Worm (Caenorhabditis elegans) whole organism, dauer: ENCODE measurements around the gene daf-15.

Experiments used
- unc-62 ChIP-seq: sonication (generic microtip); optimal IDR thresholded peaks from 2 replicates; lab custom pipeline; 2017; ENCODE audit warnings: missing biosample characterization, missing genetic modification reagents, missing genetic modification characterization

daf-15 gene

DNA sequence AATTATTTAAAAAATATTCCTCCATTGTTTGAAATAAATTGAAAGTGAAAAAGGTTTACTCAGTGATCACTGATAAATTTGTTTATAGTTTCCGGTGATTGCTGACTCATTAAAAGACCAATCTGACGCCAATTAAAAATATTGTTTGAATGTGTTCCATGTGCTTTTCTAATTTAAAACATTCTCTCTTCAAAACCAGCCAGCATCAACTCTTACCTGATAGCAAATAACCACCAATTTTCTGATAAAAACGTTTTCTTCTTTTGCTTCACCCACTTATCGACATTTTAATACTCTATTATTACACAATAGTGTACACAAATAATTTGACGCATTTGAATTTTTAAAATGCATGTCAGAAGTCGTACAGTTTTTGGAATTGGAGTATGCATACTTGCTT lies 15.7 kb downstream of the daf-15 start, which contains the start of gene F56D5.6:
F56D5.6 (plus strand) TSS at position 208 of the 400 bp plus-strand sequence.
- TF ChIP-seq unc-62 (GFP tag; lab: Kevin White, UChicago), result no peak

DNA sequence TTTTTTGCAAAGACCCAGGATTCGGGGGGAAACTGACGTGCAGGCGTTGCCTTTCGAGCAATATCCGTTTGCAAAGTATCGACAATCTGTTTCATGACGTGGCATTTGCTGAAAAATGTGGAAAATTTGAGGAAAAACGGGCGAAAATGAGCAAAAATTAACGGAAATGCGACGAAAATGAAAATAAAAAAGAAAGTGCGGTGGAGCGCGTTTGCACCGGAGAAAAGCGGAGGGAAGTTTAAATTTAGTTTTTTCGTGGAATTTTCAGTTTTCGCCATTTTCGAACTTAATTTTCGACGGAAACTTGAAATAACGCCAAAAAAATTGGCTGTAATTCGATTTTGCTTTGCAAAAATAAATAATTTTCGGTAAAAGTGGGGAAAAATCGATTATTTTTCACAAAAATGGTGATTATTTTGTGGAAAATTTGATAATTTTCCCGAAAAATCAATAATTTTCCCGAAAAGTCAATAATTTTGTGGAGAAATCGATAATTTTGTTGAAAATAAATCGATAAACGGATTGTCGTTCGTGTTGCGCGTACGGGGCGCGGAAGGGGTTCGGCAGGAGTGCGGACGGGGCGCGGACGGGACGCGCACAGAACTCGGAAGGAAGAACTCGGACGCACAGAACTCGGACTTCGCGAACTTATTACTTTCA lies 17.9 kb downstream of the daf-15 start:
- TF ChIP-seq unc-62 (GFP tag; lab: Kevin White, UChicago), result no peak

- no peak for TF ChIP-seq unc-62 (GFP tag; lab: Kevin White, UChicago)
These were observed 22.0 kb downstream of the daf-15 start, which contains the start of gene F56D5.5 for ce11 chrIV:9408004-9408403. Gene F56D5.5, minus strand, starts transcription at chrIV:9408104.

ce11 chrIV:9422408-9422807 lies 36.4 kb downstream of the daf-15 start, which contains the start of gene F56D5.9:
Gene F56D5.9, minus strand, starts transcription at chrIV:9422508.
- TF ChIP-seq unc-62 (GFP tag; lab: Kevin White, UChicago), result no peak

- no peak for TF ChIP-seq unc-62 (GFP tag; lab: Kevin White, UChicago)
These were observed 37.1 kb downstream of the daf-15 start, which contains the start of gene srxa-2 for ce11 chrIV:9423095-9423494. Gene srxa-2, plus strand, starts transcription at chrIV:9423395.

DNA sequence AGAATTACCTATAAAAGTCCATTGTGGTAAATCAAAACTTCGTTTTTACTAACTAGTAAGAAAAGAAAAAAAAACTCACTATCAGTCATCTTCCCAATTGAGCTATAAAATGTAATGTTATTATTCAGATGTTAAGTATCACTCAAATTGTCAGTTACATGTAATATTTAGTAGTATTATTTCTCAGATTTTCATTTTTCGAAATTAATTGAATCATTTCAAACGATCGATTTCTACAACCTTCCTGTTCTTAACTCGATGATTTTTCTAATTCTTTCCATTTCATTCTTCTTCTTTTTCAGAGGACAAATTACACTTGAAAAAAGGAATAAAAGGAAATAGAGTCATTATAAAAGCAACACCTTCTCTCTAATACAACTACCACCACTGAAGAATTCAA lies 42.0 kb downstream of the daf-15 start, which contains the start of gene F59B8.1:
F59B8.1 (plus strand) TSS at position 301 of the 400 bp plus-strand sequence.
- TF ChIP-seq unc-62 (GFP tag; lab: Kevin White, UChicago), result no peak

DNA sequence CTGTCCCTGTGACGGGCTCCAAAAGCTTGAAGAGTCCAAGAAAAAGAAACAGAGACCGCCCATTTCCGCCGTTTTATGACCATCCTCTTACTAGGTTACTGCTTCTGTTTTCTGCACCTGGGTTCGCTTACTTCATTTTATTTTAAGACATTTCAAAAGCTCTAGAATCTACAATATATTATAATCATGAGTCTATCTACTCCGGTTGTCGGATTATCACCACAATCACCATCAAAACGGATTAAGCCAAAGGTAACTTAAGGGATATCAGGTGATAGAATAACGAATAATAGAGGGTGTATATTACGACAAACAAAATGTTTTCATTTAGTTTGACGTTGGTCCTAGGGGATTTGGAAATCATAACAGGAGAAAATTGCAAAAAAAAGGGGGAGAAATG lies 46.3 kb downstream of the daf-15 start:
- no peak for TF ChIP-seq unc-62 (GFP tag; lab: Kevin White, UChicago)

ce11 chrIV:9438753-9439152 lies 52.7 kb downstream of the daf-15 start:
- TF ChIP-seq unc-62 (GFP tag; lab: Kevin White, UChicago), result no peak

DNA sequence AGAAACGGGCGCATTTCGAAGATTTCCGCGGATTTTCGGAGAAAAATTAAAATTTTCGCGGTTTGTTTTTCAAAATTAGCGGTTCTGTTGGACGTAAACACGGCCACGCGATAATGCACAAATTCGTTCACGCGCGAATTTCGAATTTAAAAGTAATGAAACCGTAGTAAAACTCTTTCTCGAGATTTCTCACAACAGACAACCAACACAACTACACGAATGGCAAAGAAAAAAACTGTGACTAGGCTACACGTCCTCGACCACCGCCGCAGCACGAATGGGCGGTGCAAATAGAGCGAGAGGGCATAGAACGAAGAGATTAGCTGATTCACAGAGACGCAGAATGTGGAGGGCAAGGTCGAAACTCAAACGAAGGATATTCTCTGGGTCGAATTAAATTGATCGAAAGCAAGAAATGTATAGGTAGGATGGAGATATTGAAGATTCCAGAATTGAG lies 54.9 kb downstream of the daf-15 start, which contains the start of gene idh-1:
idh-1 (minus strand) TSS at position 228 of the 457 bp plus-strand sequence.
- TF ChIP-seq unc-62 (GFP tag; lab: Kevin White, UChicago), result no peak

DNA sequence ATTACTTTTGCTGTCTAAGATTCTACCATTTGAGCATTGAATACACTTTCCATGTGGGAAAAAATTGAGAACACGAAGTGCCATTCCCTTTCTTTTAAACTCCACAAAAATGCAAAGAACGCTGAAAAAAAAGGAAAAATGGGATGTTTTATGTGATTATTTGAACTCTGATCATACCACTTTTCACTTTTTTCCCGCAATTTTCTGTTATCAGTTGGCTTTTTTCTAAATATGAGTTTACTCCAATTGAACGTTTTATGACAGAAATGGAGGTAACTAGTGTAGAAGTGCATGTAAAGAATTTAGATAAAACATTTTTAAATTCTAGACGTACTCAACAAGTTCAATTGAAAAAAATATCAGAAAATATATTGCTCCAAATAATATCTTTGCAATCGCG lies 55.4 kb downstream of the daf-15 start:
- TF ChIP-seq unc-62 (GFP tag; lab: Kevin White, UChicago), result no peak

DNA sequence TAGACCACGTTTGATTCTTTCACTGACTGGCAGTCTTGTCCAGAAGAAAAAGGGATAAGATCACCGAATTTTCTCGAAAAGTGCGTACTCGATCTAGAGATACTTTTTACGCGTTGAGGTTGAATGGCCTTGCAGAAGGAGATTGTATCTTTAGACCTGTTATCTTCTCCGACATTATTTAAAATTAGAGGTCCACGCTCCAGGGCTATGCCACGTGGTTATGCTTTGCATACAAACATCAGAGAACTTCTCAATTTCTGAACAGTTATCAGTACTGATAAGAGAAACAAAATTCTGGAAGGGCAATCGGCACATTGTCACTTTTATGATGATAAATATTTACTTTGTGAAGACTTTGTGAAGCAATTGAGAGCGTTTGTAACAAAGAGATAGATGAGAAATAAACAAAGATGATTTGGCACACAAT lies 56.1 kb downstream of the daf-15 start:
- TF ChIP-seq unc-62 (GFP tag; lab: Kevin White, UChicago), result no peak

ce11 chrIV:9443940-9444339 lies 57.9 kb downstream of the daf-15 start, which contains the start of gene F38E11.9:
Gene F38E11.9, minus strand, starts transcription at chrIV:9444040.
- TF ChIP-seq unc-62 (GFP tag; lab: Kevin White, UChicago), result no peak
